Worm (Caenorhabditis elegans) whole organism, late embryonic: ENCODE results near the gene T23G7.3.

Experiments used
- ceh-22 ChIP-seq: sonication (generic microtip); optimal IDR thresholded peaks from 2 replicates; lab custom pipeline; 2017; ENCODE audit warnings: missing biosample characterization, missing genetic modification characterization
- mec-3 ChIP-seq: sonication (generic microtip); optimal IDR thresholded peaks from 2 replicates; lab custom pipeline; 2016; ENCODE audit warnings: borderline replicate concordance, missing genetic modification characterization, missing compliant biosample characterization
- unc-42 ChIP-seq: sonication (generic microtip); optimal IDR thresholded peaks from 2 replicates; lab custom pipeline; 2016; ENCODE audit warnings: missing genotype, missing genetic modification characterization, missing compliant biosample characterization

DNA sequence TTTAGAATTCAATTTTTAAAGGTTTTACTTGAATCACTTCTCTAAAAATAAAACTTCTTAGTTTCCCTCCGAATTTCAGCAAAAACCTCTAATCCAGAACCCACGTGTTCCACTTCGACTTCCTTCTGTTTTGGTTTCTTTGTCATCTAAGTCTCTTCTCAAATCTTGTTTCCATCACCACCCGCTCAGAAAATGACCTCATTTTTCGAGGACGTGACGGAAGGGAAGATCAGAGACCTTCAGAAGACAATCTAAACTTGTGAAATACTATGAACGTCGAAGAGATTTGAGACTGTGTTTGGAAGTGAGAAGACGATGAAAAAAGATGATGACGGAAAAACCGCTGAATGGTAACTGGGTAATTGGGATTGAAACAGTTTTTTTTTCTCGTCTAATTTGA, 22.0 kb upstream of the T23G7.3 start:
- no peak for TF ChIP-seq unc-42 (tag; lab: Kevin White, UChicago)
- TF ChIP-seq ceh-22 (tag; lab: Kevin White, UChicago), result no peak
- no peak for TF ChIP-seq mec-3 (tag; lab: Kevin White, UChicago)
